Fruit fly (Drosophila melanogaster): ENCODE results near the gene CG4546.

dm6 chr3R:15872829-15873440 is 26.6 kb downstream of the CG4546 start:
- TF ChIP-seq h (optimal IDR thresholded peaks at IDR 0.05): no peak
- TF ChIP-seq Myc (optimal IDR thresholded peaks at IDR 0.05): no peak
- TF ChIP-seq psq (optimal IDR thresholded peaks at IDR 0.05): no peak
- TF ChIP-seq ttk (optimal IDR thresholded peaks at IDR 0.05): no peak
- TF ChIP-seq insv (optimal IDR thresholded peaks at IDR 0.05): no peak
- TF ChIP-seq Sin3A (optimal IDR thresholded peaks at IDR 0.05): no peak
